Worm (Caenorhabditis elegans): Measurements from ENCODE around the gene C49C3.8.

The C49C3.8 gene

ce11 chrIV:17371469-17371868 is 36.5 kb downstream of the C49C3.8 start, which contains the start of gene C30H6.5:
Gene C30H6.5, plus strand, starts transcription at chrIV:17371769.
- TF ChIP-seq ztf-29 (GFP tag; IDR thresholded peaks at IDR 0.05) (no peak), ref-1 (GFP tag; conservative IDR thresholded peaks at IDR 0.05) (no peak), ztf-23 (GFP tag; IDR thresholded peaks at IDR 0.05) (no peak), cog-1 (tag; optimal IDR thresholded peaks at IDR 0.05) (no peak), med-1 (GFP tag; optimal IDR thresholded peaks at IDR 0.05; ENCODE audit: insufficient read depth) (no peak), klf-2 (GFP tag; conservative IDR thresholded peaks at IDR 0.05) (no peak), T22C8.4 (GFP tag; IDR thresholded peaks at IDR 0.05) (no peak), flt-1 (GFP tag; IDR thresholded peaks at IDR 0.05) (no peak), tab-1 (GFP tag; IDR thresholded peaks at IDR 0.05) (no peak)

- TF ChIP-seq ztf-23 (GFP tag; IDR thresholded peaks at IDR 0.05) = no peak
- TF ChIP-seq tab-1 (GFP tag; IDR thresholded peaks at IDR 0.05) = no peak
- no peak for TF ChIP-seq med-1 (GFP tag; optimal IDR thresholded peaks at IDR 0.05; ENCODE audit: insufficient read depth)
- TF ChIP-seq klf-2 (GFP tag; conservative IDR thresholded peaks at IDR 0.05) = no peak
- TF ChIP-seq cog-1 (tag; optimal IDR thresholded peaks at IDR 0.05) = no peak
- TF ChIP-seq ztf-29 (GFP tag; IDR thresholded peaks at IDR 0.05) = no peak
- no peak for TF ChIP-seq flt-1 (GFP tag; IDR thresholded peaks at IDR 0.05)
Measured at ce11 chrIV:17376127-17376526, 41.1 kb downstream of the C49C3.8 start, which contains the start of gene haf-1. Gene haf-1, plus strand, starts transcription at chrIV:17376427.

- TF ChIP-seq cog-1 (tag; optimal IDR thresholded peaks at IDR 0.05) = no peak
- TF ChIP-seq ztf-29 (GFP tag; IDR thresholded peaks at IDR 0.05) = no peak
- no peak for TF ChIP-seq klf-2 (GFP tag; conservative IDR thresholded peaks at IDR 0.05)
- no peak for TF ChIP-seq flt-1 (GFP tag; IDR thresholded peaks at IDR 0.05)
- no peak for TF ChIP-seq T22C8.4 (GFP tag; IDR thresholded peaks at IDR 0.05)
- TF ChIP-seq ztf-23 (GFP tag; IDR thresholded peaks at IDR 0.05) = no peak
- no peak for TF ChIP-seq tab-1 (GFP tag; IDR thresholded peaks at IDR 0.05)
- no peak for TF ChIP-seq ref-1 (GFP tag; conservative IDR thresholded peaks at IDR 0.05)
- no peak for TF ChIP-seq med-1 (GFP tag; optimal IDR thresholded peaks at IDR 0.05; ENCODE audit: insufficient read depth)
Measured at ce11 chrIV:17380061-17380680, 45.2 kb downstream of the C49C3.8 start, which contains the start of the genes C30H6.9 and dlat-2. Gene C30H6.9, minus strand, starts transcription at chrIV:17380170. Gene dlat-2, plus strand, starts transcription at chrIV:17380626.

- no peak for TF ChIP-seq tab-1 (GFP tag; IDR thresholded peaks at IDR 0.05)
- TF ChIP-seq cog-1 (tag; optimal IDR thresholded peaks at IDR 0.05) = no peak
- no peak for TF ChIP-seq ztf-29 (GFP tag; IDR thresholded peaks at IDR 0.05)
- TF ChIP-seq ref-1 (GFP tag; conservative IDR thresholded peaks at IDR 0.05) = no peak
- no peak for TF ChIP-seq flt-1 (GFP tag; IDR thresholded peaks at IDR 0.05)
- TF ChIP-seq klf-2 (GFP tag; conservative IDR thresholded peaks at IDR 0.05) = no peak
- TF ChIP-seq T22C8.4 (GFP tag; IDR thresholded peaks at IDR 0.05) = no peak
- no peak for TF ChIP-seq ztf-23 (GFP tag; IDR thresholded peaks at IDR 0.05)
- TF ChIP-seq med-1 (GFP tag; optimal IDR thresholded peaks at IDR 0.05; ENCODE audit: insufficient read depth) = no peak
Measured at ce11 chrIV:17382029-17382428, 47.0 kb downstream of the C49C3.8 start, which contains the start of gene C30H6.8. Gene C30H6.8, plus strand, starts transcription at chrIV:17382329.

ce11 chrIV:17383046-17383445 is 48.0 kb downstream of the C49C3.8 start, which contains the start of gene C30H6.12:
Gene C30H6.12, plus strand, starts transcription at chrIV:17383346.
- no peak for TF ChIP-seq ztf-23 (GFP tag; IDR thresholded peaks at IDR 0.05)
- TF ChIP-seq T22C8.4 (GFP tag; IDR thresholded peaks at IDR 0.05) = no peak
- no peak for TF ChIP-seq med-1 (GFP tag; optimal IDR thresholded peaks at IDR 0.05; ENCODE audit: insufficient read depth)

Data from whole organism, midembryonic.